Worm (Caenorhabditis elegans) whole organism, L3 larva: ENCODE data around the gene F02C12.2.
A peak's percentile ranks its signal among the peaks of the same experiment; 100 is the strongest.

ENCODE experiments used
- R02D3.7 ChIP-seq: fragments of 150-350 bp; optimal IDR thresholded peaks from 2 replicates; lab custom pipeline; 2014; ENCODE audit warnings: missing biosample characterization, missing genetic modification characterization
- ZK546.5 ChIP-seq: sonication (generic microtip); optimal IDR thresholded peaks from 2 replicates; lab custom pipeline; 2017; ENCODE audit warnings: missing biosample characterization, missing genetic modification characterization
- aly-2 ChIP-seq: fragments of 150-350 bp; optimal IDR thresholded peaks from 2 replicates; lab custom pipeline; 2014; ENCODE audit warnings: missing biosample characterization, missing genetic modification characterization
- ama-1 ChIP-seq: fragments of 150-350 bp; optimal IDR thresholded peaks from 2 replicates; lab custom pipeline; 2018
- ceh-16 ChIP-seq: sonication (generic microtip); optimal IDR thresholded peaks from 2 replicates; lab custom pipeline; 2017; ENCODE audit warnings: missing biosample characterization, missing genetic modification characterization
- ceh-28 ChIP-seq: fragments of 150-350 bp; optimal IDR thresholded peaks from 2 replicates; lab custom pipeline; 2014; ENCODE audit warnings: missing biosample characterization, missing genetic modification reagents, missing genetic modification characterization
- ceh-82 ChIP-seq: fragments of 150-350 bp; optimal IDR thresholded peaks from 2 replicates; lab custom pipeline; 2014; ENCODE audit warnings: missing biosample characterization, missing genetic modification characterization
- ceh-9 ChIP-seq: sonication (generic microtip); optimal IDR thresholded peaks from 2 replicates; lab custom pipeline; 2018; ENCODE audit warnings: missing biosample characterization, missing genetic modification characterization
- daf-12 ChIP-seq: fragments of 150-350 bp; optimal IDR thresholded peaks from 2 replicates; lab custom pipeline; 2014; ENCODE audit warnings: missing biosample characterization, missing genetic modification reagents, missing genetic modification characterization
- egl-27 ChIP-seq: sonication (generic microtip); optimal IDR thresholded peaks from 4 replicates; lab custom pipeline; 2017; ENCODE audit warnings: missing biosample characterization, missing genetic modification reagents, missing genetic modification characterization
- egl-5 ChIP-seq: fragments of 150-350 bp; optimal IDR thresholded peaks from 2 replicates; lab custom pipeline; 2017; ENCODE audit warnings: missing biosample characterization, missing genetic modification reagents, missing genetic modification characterization, inconsistent platforms
- elt-1 ChIP-seq: fragments of 150-350 bp; optimal IDR thresholded peaks from 2 replicates; lab custom pipeline; 2014; ENCODE audit warnings: missing biosample characterization, missing genetic modification characterization
- elt-2 ChIP-seq: sonication (generic microtip); optimal IDR thresholded peaks from 2 replicates; lab custom pipeline; 2016; ENCODE audit warnings: missing genetic modification reagents, mild to moderate bottlenecking, missing genetic modification characterization, missing compliant biosample characterization
- elt-3 ChIP-seq, 3 experiments: fragments of 150-350 bp in 1 of 3; sonication (generic microtip) in 2 of 3; optimal IDR thresholded peaks; 2 replicates in 2 of 3; 4 replicates in 1 of 3; lab custom pipeline; 2014 to 2017; ENCODE audit warnings: missing biosample characterization in 3 of 3, missing genetic modification characterization in 3 of 3
- eor-1 ChIP-seq, 2 experiments: fragments of 150-350 bp; optimal IDR thresholded peaks; 2 replicates each; lab custom pipeline; 2014 to 2018; ENCODE audit warnings: missing biosample characterization in 2 of 2, missing genetic modification characterization in 2 of 2
- fkh-10 ChIP-seq: sonication (generic microtip); optimal IDR thresholded peaks from 2 replicates; lab custom pipeline; 2017; ENCODE audit warnings: missing biosample characterization, missing genetic modification reagents, missing genetic modification characterization
- fkh-2 ChIP-seq: fragments of 150-350 bp; optimal IDR thresholded peaks from 2 replicates; lab custom pipeline; 2014; ENCODE audit warnings: missing biosample characterization, missing genetic modification reagents, missing genetic modification characterization
- fos-1 ChIP-seq: fragments of 150-350 bp; optimal IDR thresholded peaks from 2 replicates; lab custom pipeline; 2014; ENCODE audit warnings: missing biosample characterization, missing genetic modification characterization
- hmg-11 ChIP-seq: sonication (generic microtip); optimal IDR thresholded peaks from 2 replicates; lab custom pipeline; 2016; ENCODE audit warnings: missing genetic modification characterization, missing compliant biosample characterization
- jun-1 ChIP-seq: fragments of 150-350 bp; optimal IDR thresholded peaks from 2 replicates; lab custom pipeline; 2014; ENCODE audit warnings: missing biosample characterization, missing genetic modification reagents, missing genetic modification characterization
- lin-15B ChIP-seq: fragments of 150-350 bp; optimal IDR thresholded peaks from 2 replicates; lab custom pipeline; 2014; ENCODE audit warnings: missing biosample characterization, missing genetic modification characterization
- lin-39 ChIP-seq: fragments of 150-350 bp; optimal IDR thresholded peaks from 2 replicates; lab custom pipeline; 2018; ENCODE audit warnings: missing biosample characterization, missing genetic modification reagents, missing genetic modification characterization
- lsy-12 ChIP-seq: sonication (generic microtip); optimal IDR thresholded peaks from 2 replicates; lab custom pipeline; 2016; ENCODE audit warnings: mild to moderate bottlenecking, missing genetic modification characterization, missing compliant biosample characterization
- mdl-1 ChIP-seq: fragments of 150-350 bp; optimal IDR thresholded peaks from 2 replicates; lab custom pipeline; 2014; ENCODE audit warnings: missing biosample characterization, missing genetic modification characterization
- mml-1 ChIP-seq: fragments of 150-350 bp; sonication (generic microtip); optimal IDR thresholded peaks from 3 replicates; lab custom pipeline; 2014; ENCODE audit warnings: missing biosample characterization, missing genetic modification characterization
- nfya-1 ChIP-seq: sonication (generic microtip); optimal IDR thresholded peaks from 2 replicates; lab custom pipeline; 2017; ENCODE audit warnings: missing genetic modification characterization, mild to moderate bottlenecking, missing compliant biosample characterization, antibody characterized with exemption, moderate library complexity; ENCODE audit not compliant: insufficient read depth
- nhr-11 ChIP-seq: fragments of 150-350 bp; optimal IDR thresholded peaks from 2 replicates; lab custom pipeline; 2014; ENCODE audit warnings: missing biosample characterization, missing genetic modification characterization
- nhr-12 ChIP-seq: fragments of 150-350 bp; optimal IDR thresholded peaks from 2 replicates; lab custom pipeline; 2014; ENCODE audit warnings: missing biosample characterization, missing genetic modification characterization
- nhr-23 ChIP-seq: fragments of 150-350 bp; optimal IDR thresholded peaks from 2 replicates; lab custom pipeline; 2014; ENCODE audit warnings: missing biosample characterization, missing genetic modification reagents, missing genetic modification characterization
- nhr-237 ChIP-seq: fragments of 150-350 bp; optimal IDR thresholded peaks from 2 replicates; lab custom pipeline; 2014; ENCODE audit warnings: missing biosample characterization, missing genetic modification characterization
- nhr-25 ChIP-seq: sonication (generic microtip); optimal IDR thresholded peaks from 2 replicates; lab custom pipeline; 2017; ENCODE audit warnings: missing biosample characterization, missing genetic modification characterization
- nhr-28 ChIP-seq: fragments of 150-350 bp; optimal IDR thresholded peaks from 2 replicates; lab custom pipeline; 2014; ENCODE audit warnings: missing biosample characterization, missing genetic modification characterization
- nhr-43 ChIP-seq: sonication (generic microtip); optimal IDR thresholded peaks from 2 replicates; lab custom pipeline; 2016; ENCODE audit warnings: mild to moderate bottlenecking, missing genetic modification characterization, missing compliant biosample characterization; ENCODE audit not compliant: poor library complexity, severe bottlenecking
- nhr-67 ChIP-seq: fragments of 150-350 bp; optimal IDR thresholded peaks from 2 replicates; lab custom pipeline; 2014; ENCODE audit warnings: missing biosample characterization, missing genetic modification characterization
- nhr-76 ChIP-seq: fragments of 150-350 bp; sonication (generic microtip); optimal IDR thresholded peaks from 5 replicates; lab custom pipeline; 2014; ENCODE audit warnings: missing biosample characterization, missing genetic modification characterization
- nhr-77 ChIP-seq: fragments of 150-350 bp; optimal IDR thresholded peaks from 2 replicates; lab custom pipeline; 2014; ENCODE audit warnings: missing biosample characterization, missing genetic modification characterization
- pha-4 ChIP-seq: fragments of 150-350 bp; optimal IDR thresholded peaks from 2 replicates; lab custom pipeline; 2014; ENCODE audit warnings: missing biosample characterization, missing genetic modification reagents, missing genetic modification characterization
- pqm-1 ChIP-seq: fragments of 150-350 bp; optimal IDR thresholded peaks from 2 replicates; lab custom pipeline; 2017; ENCODE audit warnings: missing biosample characterization, missing genetic modification characterization, inconsistent platforms
- sea-2 ChIP-seq: fragments of 150-350 bp; sonication (generic microtip); optimal IDR thresholded peaks from 4 replicates; lab custom pipeline; 2014; ENCODE audit warnings: missing biosample characterization, missing genetic modification reagents, missing genetic modification characterization
- skn-1 ChIP-seq: fragments of 150-350 bp; optimal IDR thresholded peaks from 2 replicates; lab custom pipeline; 2014; ENCODE audit warnings: missing biosample characterization, missing genetic modification characterization
- snpc-4 ChIP-seq: fragments of 150-350 bp; optimal IDR thresholded peaks from 2 replicates; lab custom pipeline; 2014; ENCODE audit warnings: missing biosample characterization, missing genetic modification characterization
- tbx-2 ChIP-seq: sonication (generic microtip); optimal IDR thresholded peaks from 2 replicates; lab custom pipeline; 2016; ENCODE audit warnings: mild to moderate bottlenecking, missing genetic modification characterization, missing compliant biosample characterization
- unc-39 ChIP-seq: sonication (generic microtip); optimal IDR thresholded peaks from 4 replicates; lab custom pipeline; 2017; ENCODE audit warnings: missing biosample characterization, missing genetic modification characterization
- unc-62 ChIP-seq: fragments of 150-350 bp; sonication (generic microtip); optimal IDR thresholded peaks from 4 replicates; lab custom pipeline; 2014; ENCODE audit warnings: missing biosample characterization, missing genetic modification reagents, missing genetic modification characterization
- zag-1 ChIP-seq: fragments of 150-350 bp; optimal IDR thresholded peaks from 2 replicates; lab custom pipeline; 2014; ENCODE audit warnings: missing biosample characterization, missing genetic modification characterization
- ztf-11 ChIP-seq: fragments of 150-350 bp; optimal IDR thresholded peaks from 2 replicates; lab custom pipeline; 2014; ENCODE audit warnings: missing biosample characterization, missing genetic modification characterization
- ztf-4 ChIP-seq: fragments of 150-350 bp; optimal IDR thresholded peaks from 2 replicates; lab custom pipeline; 2014; ENCODE audit warnings: missing biosample characterization, missing genetic modification characterization

F02C12.2 gene

DNA sequence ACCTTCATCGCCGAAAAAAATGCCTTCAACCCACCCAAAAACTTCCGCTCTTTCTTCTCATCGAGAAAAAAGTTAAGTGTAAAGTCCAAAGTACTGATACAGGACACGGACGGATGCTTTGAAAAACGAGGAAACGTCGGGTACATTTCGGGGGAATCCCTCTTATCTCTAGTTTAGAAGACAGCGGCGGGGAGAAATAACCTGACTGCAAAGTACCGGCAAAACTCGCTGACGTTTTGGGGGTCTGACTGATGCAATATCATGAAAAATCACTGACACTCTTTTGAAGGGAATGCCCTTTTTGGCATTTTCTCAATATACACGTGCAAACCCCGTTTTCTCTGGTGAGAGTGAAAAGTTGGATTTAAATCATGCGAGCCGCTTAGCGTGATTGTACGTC, 42.7 kb downstream of the F02C12.2 start:
- TF ChIP-seq lsy-12 (tag; lab: Kevin White, UChicago) (peak; percentile 24), jun-1 (tag; lab: Kevin White, UChicago) (peak; percentile 87), nhr-77 (tag; lab: Kevin White, UChicago) (no peak), zag-1 (tag; lab: Kevin White, UChicago) (no peak), fkh-10 (GFP tag; lab: Kevin White, UChicago) (no peak), egl-5 (tag; lab: Kevin White, UChicago) (no peak), ama-1 (lab: Kevin White, UChicago) (no peak), nhr-23 (peak; percentile 87), ceh-9 (tag; lab: Kevin White, UChicago) (no peak), tbx-2 (tag; lab: Kevin White, UChicago) (peak; percentile 60), elt-3 (tag; optimal IDR thresholded peaks at IDR 0.05; lab: Kevin White, UChicago) (peak in 1 of 3 experiments; percentile 75), nhr-12 (tag; lab: Kevin White, UChicago) (no peak), snpc-4 (tag; lab: Kevin White, UChicago) (no peak), fos-1 (tag; lab: Kevin White, UChicago) (no peak), aly-2 (tag; lab: Kevin White, UChicago) (no peak), nhr-76 (tag; lab: Kevin White, UChicago) (peak; percentile 43), egl-27 (tag; lab: Kevin White, UChicago) (peak; percentile 85), ceh-82 (no peak), pqm-1 (tag; lab: Kevin White, UChicago) (peak; percentile 71), mml-1 (tag; lab: Kevin White, UChicago) (peak; percentile 14), nhr-43 (tag; lab: Kevin White, UChicago) (peak; percentile 90), elt-2 (tag; lab: Kevin White, UChicago) (peak; percentile 83), ceh-16 (no peak), nhr-237 (tag; lab: Kevin White, UChicago) (no peak), ztf-4 (no peak), nfya-1 (tag; lab: Kevin White, UChicago) (peak; percentile 44), ztf-11 (no peak), eor-1 (tag; optimal IDR thresholded peaks at IDR 0.05; lab: Kevin White, UChicago) (no peak), lin-15B (tag; lab: Kevin White, UChicago) (no peak), nhr-67 (no peak), ceh-28 (tag; lab: Kevin White, UChicago) (no peak), lin-39 (no peak), elt-1 (tag; lab: Kevin White, UChicago) (no peak), nhr-28 (no peak), pha-4 (peak; percentile 21), ZK546.5 (no peak), sea-2 (GFP tag; lab: Kevin White, UChicago) (no peak), mdl-1 (tag; lab: Kevin White, UChicago) (peak; percentile 86), fkh-2 (tag; lab: Kevin White, UChicago) (no peak), unc-62 (GFP tag; lab: Kevin White, UChicago) (peak; percentile 68), R02D3.7 (tag; lab: Kevin White, UChicago) (peak; percentile 45), hmg-11 (no peak), daf-12 (tag; lab: Kevin White, UChicago) (no peak), nhr-11 (tag; lab: Kevin White, UChicago) (peak; percentile 45), skn-1 (no peak), nhr-25 (tag; lab: Kevin White, UChicago) (peak; percentile 87), unc-39 (no peak)
